Fruit fly (Drosophila melanogaster): ENCODE data around the gene CG3156.
A peak's percentile ranks its signal among the peaks of the same experiment; 100 is the strongest.

The CG3156 gene

DNA sequence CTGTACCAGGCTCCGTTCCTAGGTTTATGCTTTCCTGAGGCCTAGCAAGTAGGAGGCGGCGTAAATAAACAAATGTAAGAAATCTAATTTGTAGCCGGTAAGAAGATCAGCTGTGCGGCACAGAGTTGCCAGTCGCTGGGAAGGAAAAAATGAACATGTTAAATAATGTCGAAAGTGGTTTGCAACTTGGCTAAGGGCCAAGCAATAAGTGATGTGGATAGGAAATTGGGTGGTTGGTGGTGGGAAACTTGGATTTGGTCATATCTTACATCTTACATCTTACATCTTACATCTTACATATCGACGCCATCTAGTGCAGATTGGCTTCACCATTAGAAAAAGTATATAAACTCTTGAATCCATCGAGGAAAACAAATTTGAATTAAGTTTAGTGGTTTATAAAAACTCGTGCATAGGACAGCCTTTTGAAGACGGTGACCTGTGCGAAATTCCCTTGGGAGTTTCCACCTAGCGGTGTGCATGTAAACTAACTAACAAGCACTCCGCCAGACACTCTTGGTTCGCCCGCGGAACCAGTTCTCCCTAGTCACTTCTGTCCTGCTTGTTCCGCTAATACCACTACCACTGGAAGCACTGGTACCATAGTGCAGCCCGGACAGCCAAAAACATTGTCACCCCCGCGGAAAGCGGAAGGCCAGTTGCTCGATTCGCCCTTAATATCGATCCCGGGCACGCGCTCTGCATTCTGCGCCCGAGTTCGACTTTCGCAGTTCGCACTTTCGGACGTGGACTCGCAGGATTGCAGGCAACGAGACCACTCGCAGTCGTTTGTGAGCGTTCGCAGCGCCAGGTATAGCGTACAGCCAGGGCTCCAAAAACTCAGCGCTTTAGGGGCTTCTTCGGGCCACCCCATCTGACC is 42.3 kb downstream of the CG3156 start, which contains the start of the genes CG4293 and Appl (continued):
- TF ChIP-seq ems (GFP tag; optimal IDR thresholded peaks at IDR 0.05) (no peak), p53 (GFP tag; optimal IDR thresholded peaks at IDR 0.05) (peak; percentile 70), HLHmδ (GFP tag; optimal IDR thresholded peaks at IDR 0.05) (no peak), grau (tag; optimal IDR thresholded peaks at IDR 0.05) (no peak), Hsf (GFP tag; optimal IDR thresholded peaks at IDR 0.05) (no peak), ssp (GFP tag; IDR thresholded peaks at IDR 0.05) (no peak), CG7271 (tag; optimal IDR thresholded peaks at IDR 0.05) (no peak), CG12744 (GFP tag; optimal IDR thresholded peaks at IDR 0.05) (no peak), sr (GFP tag; IDR thresholded peaks at IDR 0.05) (no peak), CG14667 (GFP tag; IDR thresholded peaks at IDR 0.05) (no peak), zfh2 (GFP tag; optimal IDR thresholded peaks at IDR 0.05) (no peak), NK7.1 (GFP tag; optimal IDR thresholded peaks at IDR 0.05) (no peak), peb (GFP tag; IDR thresholded peaks at IDR 0.05) (no peak), Ada2b (GFP tag; IDR thresholded peaks at IDR 0.05) (no peak), CG17359 (tag; optimal IDR thresholded peaks at IDR 0.05) (no peak), HmgZ (tag; optimal IDR thresholded peaks at IDR 0.05) (peak; percentile 47), BEAF-32 (GFP tag; optimal IDR thresholded peaks at IDR 0.05) (peak; percentile 47), CG33213 (GFP tag; optimal IDR thresholded peaks at IDR 0.05) (no peak), lov (optimal IDR thresholded peaks at IDR 0.05) (no peak), lov (GFP tag; IDR thresholded peaks at IDR 0.05) (no peak), Ets65A (GFP tag) (peak; percentile 81), CG30431 (GFP tag; optimal IDR thresholded peaks at IDR 0.05) (no peak), phol (tag; optimal IDR thresholded peaks at IDR 0.05) (peak; percentile 51), CG15073 (GFP tag; optimal IDR thresholded peaks at IDR 0.05) (no peak), Vsx1 (GFP tag; optimal IDR thresholded peaks at IDR 0.05) (no peak), fd96Cb (tag; optimal IDR thresholded peaks at IDR 0.05) (no peak), tup (GFP tag; optimal IDR thresholded peaks at IDR 0.05) (no peak), Mrtf (GFP tag; IDR thresholded peaks at IDR 0.05) (no peak), usp (GFP tag; optimal IDR thresholded peaks at IDR 0.05) (no peak), oc (tag; optimal IDR thresholded peaks at IDR 0.05) (no peak), CG17612 (GFP tag; IDR thresholded peaks at IDR 0.05) (no peak), CG3726 (GFP tag; IDR thresholded peaks at IDR 0.05) (no peak), CG31224 (GFP tag; IDR thresholded peaks at IDR 0.05) (no peak), CG11456 (GFP tag; IDR thresholded peaks at IDR 0.05) (no peak), Kr (GFP tag; optimal IDR thresholded peaks at IDR 0.05) (no peak), E2f2 (GFP tag; IDR thresholded peaks at IDR 0.05) (0 out of 2 replicates have a peak, but pooled peaks have one; percentile 33), CG3995 (GFP tag; optimal IDR thresholded peaks at IDR 0.05) (no peak), CG8089 (GFP tag; optimal IDR thresholded peaks at IDR 0.05) (no peak), CG4854 (GFP tag; optimal IDR thresholded peaks at IDR 0.05) (no peak), Nf-YB (GFP tag; optimal IDR thresholded peaks at IDR 0.05) (no peak), CG6813 (GFP tag; optimal IDR thresholded peaks at IDR 0.05) (no peak), wor (GFP tag; IDR thresholded peaks at IDR 0.05) (no peak), hkb (optimal IDR thresholded peaks at IDR 0.05) (peak; percentile 98), hkb (GFP tag; IDR thresholded peaks at IDR 0.05) (no peak), lbe (GFP tag; optimal IDR thresholded peaks at IDR 0.05) (no peak), run (tag; optimal IDR thresholded peaks at IDR 0.05) (no peak), CG2875 (GFP tag; optimal IDR thresholded peaks at IDR 0.05) (no peak), CG12769 (tag; optimal IDR thresholded peaks at IDR 0.05) (no peak), CG2129 (GFP tag; IDR thresholded peaks at IDR 0.05; ENCODE audit: partially characterized antibody) (no peak), CG32767 (GFP tag; IDR thresholded peaks at IDR 0.05) (0 out of 2 replicates have a peak, but pooled peaks have one; percentile 24), MESR4 (GFP tag; optimal IDR thresholded peaks at IDR 0.05) (peak; percentile 44)

Measured in whole organism, embryonic.